Worm (Caenorhabditis elegans) whole organism, young adult: ENCODE measurements around the gene clp-10.

Source experiments
- B0019.2 ChIP-seq: fragments of 200-800 bp; sonication (Bioruptor generic); conservative IDR thresholded peaks from 2 replicates; pipeline ENCODE4 v1.3.6; 2022; ENCODE audit warnings: missing genetic modification reagents, missing genetic modification characterization, missing compliant biosample characterization
- D2030.7 ChIP-seq: fragments of 200-800 bp; sonication (Bioruptor generic); IDR thresholded peaks from 2 replicates; pipeline ENCODE4 v1.3.6; 2022; ENCODE audit warnings: missing genetic modification reagents, missing genetic modification characterization, missing compliant biosample characterization
- F22D6.2 ChIP-seq: sonication (generic microtip); optimal IDR thresholded peaks from 2 replicates; lab custom pipeline; 2016; ENCODE audit warnings: mild to moderate bottlenecking, missing genetic modification characterization, missing compliant biosample characterization
- F52B5.7 ChIP-seq: sonication (generic microtip); optimal IDR thresholded peaks from 2 replicates; lab custom pipeline; 2016; ENCODE audit warnings: mild to moderate bottlenecking, missing genetic modification characterization, missing compliant biosample characterization
- Y53F4B.3 ChIP-seq: fragments of 200-800 bp; sonication (Bioruptor generic); IDR thresholded peaks from 2 replicates; pipeline ENCODE4 v1.3.6; 2022; ENCODE audit warnings: missing genetic modification reagents, missing genetic modification characterization, missing compliant biosample characterization
- Y56A3A.18 ChIP-seq: fragments of 200-800 bp; sonication (Bioruptor generic); IDR thresholded peaks from 2 replicates; pipeline ENCODE4 v1.3.6; 2022; ENCODE audit warnings: missing genetic modification reagents, missing genetic modification characterization, missing compliant biosample characterization
- atf-7 ChIP-seq: sonication (generic microtip); optimal IDR thresholded peaks from 2 replicates; lab custom pipeline; 2017; ENCODE audit warnings: mild to moderate bottlenecking, missing genetic modification characterization, missing compliant biosample characterization
- athp-1 ChIP-seq: sonication (generic microtip); optimal IDR thresholded peaks from 2 replicates; lab custom pipeline; 2017; ENCODE audit warnings: mild to moderate bottlenecking, missing genetic modification characterization, missing compliant biosample characterization
- attf-3 ChIP-seq: fragments of 200-800 bp; sonication (Bioruptor generic); conservative IDR thresholded peaks from 2 replicates; pipeline ENCODE4 v1.3.6; 2022; ENCODE audit warnings: missing genetic modification reagents, missing genetic modification characterization, missing compliant biosample characterization
- attf-6 ChIP-seq: fragments of 200-800 bp; sonication (Bioruptor generic); IDR thresholded peaks from 2 replicates; pipeline ENCODE4 v1.3.6; 2022; ENCODE audit warnings: missing genetic modification reagents, missing genetic modification characterization, missing compliant biosample characterization
- bed-2 ChIP-seq: fragments of 200-800 bp; sonication (Bioruptor generic); IDR thresholded peaks from 2 replicates; pipeline ENCODE4 v1.3.6; 2022; ENCODE audit warnings: missing genetic modification reagents, missing genetic modification characterization, missing compliant biosample characterization
- ccch-3 ChIP-seq: fragments of 200-800 bp; sonication (Bioruptor generic); optimal IDR thresholded peaks from 2 replicates; lab custom pipeline; 2018; ENCODE audit warnings: mild to moderate bottlenecking, missing genetic modification characterization, missing compliant biosample characterization
- egrh-3 ChIP-seq: fragments of 200-800 bp; sonication (Bioruptor generic); IDR thresholded peaks from 2 replicates; pipeline ENCODE4 v1.3.6; 2022; ENCODE audit warnings: missing genetic modification reagents, missing genetic modification characterization, missing compliant biosample characterization
- gei-17 ChIP-seq: fragments of 200-800 bp; sonication (Bioruptor generic); optimal IDR thresholded peaks from 2 replicates; lab custom pipeline; 2018; ENCODE audit warnings: mild to moderate bottlenecking, missing genetic modification characterization, missing compliant biosample characterization
- hlh-26 ChIP-seq: fragments of 200-800 bp; sonication (Bioruptor generic); conservative IDR thresholded peaks from 2 replicates; pipeline ENCODE4 v1.3.6; 2022; ENCODE audit warnings: missing genetic modification reagents, missing genetic modification characterization, missing compliant biosample characterization
- lag-1 ChIP-seq: fragments of 200-800 bp; sonication (Bioruptor generic); IDR thresholded peaks from 2 replicates; pipeline ENCODE4 v1.3.6; 2022; ENCODE audit warnings: missing genetic modification reagents, missing genetic modification characterization, missing compliant biosample characterization
- lin-35 ChIP-seq, 3 experiments: fragments of 150-350 bp in 2 of 3; sonication (generic microtip) in 1 of 3; optimal IDR thresholded peaks; 2 replicates each; lab custom pipeline; 2014 to 2018; ENCODE audit warnings: missing biosample characterization in 3 of 3, missing genetic modification characterization in 3 of 3, missing genetic modification reagents in 3 of 3
- lin-54 ChIP-seq: fragments of 200-800 bp; sonication (Bioruptor generic); optimal IDR thresholded peaks from 2 replicates; lab custom pipeline; 2018; ENCODE audit warnings: mild to moderate bottlenecking, missing genetic modification characterization, missing compliant biosample characterization
- lsy-27 ChIP-seq: sonication (generic microtip); optimal IDR thresholded peaks from 2 replicates; lab custom pipeline; 2017; ENCODE audit warnings: missing genetic modification characterization, mild to moderate bottlenecking, missing compliant biosample characterization, antibody characterized with exemption, missing genotype, borderline replicate concordance; ENCODE audit not compliant: insufficient read depth
- madf-10 ChIP-seq: sonication (generic microtip); optimal IDR thresholded peaks from 2 replicates; lab custom pipeline; 2016; ENCODE audit warnings: mild to moderate bottlenecking, missing genetic modification characterization, missing compliant biosample characterization
- mcd-1 ChIP-seq: fragments of 200-800 bp; sonication (Bioruptor generic); IDR thresholded peaks from 2 replicates; pipeline ENCODE4 v1.3.6; 2022; ENCODE audit warnings: missing genetic modification reagents, missing genetic modification characterization, missing compliant biosample characterization
- mes-4 ChIP-seq: sonication (generic microtip); optimal IDR thresholded peaks from 2 replicates; lab custom pipeline; 2016; ENCODE audit warnings: missing genotype, missing genetic modification characterization, missing compliant biosample characterization
- nfyb-1 ChIP-seq: fragments of 200-800 bp; sonication (Bioruptor generic); IDR thresholded peaks from 2 replicates; pipeline ENCODE4 v1.3.6; 2022; ENCODE audit warnings: missing genetic modification reagents, missing genetic modification characterization, missing compliant biosample characterization
- pbrm-1 ChIP-seq: fragments of 200-800 bp; sonication (Bioruptor generic); IDR thresholded peaks from 2 replicates; pipeline ENCODE4 v1.3.6; 2022; ENCODE audit warnings: missing genetic modification reagents, missing genetic modification characterization, missing compliant biosample characterization
- rec-8 ChIP-seq, 2 experiments: sonication (generic microtip); optimal IDR thresholded peaks; 2 replicates each; lab custom pipeline; 2016; ENCODE audit warnings: mild to moderate bottlenecking in 2 of 2, missing genetic modification characterization in 2 of 2, missing genetic modification reagents in 2 of 2, missing genotype in 2 of 2, missing biosample characterization in 1 of 2, missing compliant biosample characterization in 1 of 2, moderate library complexity in 1 of 2
- repo-1 ChIP-seq: sonication (generic microtip); optimal IDR thresholded peaks from 2 replicates; lab custom pipeline; 2017; ENCODE audit warnings: mild to moderate bottlenecking, missing genetic modification characterization, missing compliant biosample characterization
- rpc-1 ChIP-seq, 2 experiments: fragments of 150-350 bp in 1 of 2; sonication (generic microtip) in 1 of 2; optimal IDR thresholded peaks; 2 replicates each; lab custom pipeline; 2014 to 2018; ENCODE audit warnings: missing biosample characterization in 1 of 2, missing genetic modification characterization in 1 of 2, missing genetic modification reagents in 1 of 2, missing genotype in 1 of 2
- sea-2 ChIP-seq: fragments of 200-800 bp; sonication (Bioruptor generic); IDR thresholded peaks from 2 replicates; pipeline ENCODE4 v1.3.6; 2022; ENCODE audit warnings: missing genetic modification characterization, missing compliant biosample characterization
- snpc-3.4 ChIP-seq: sonication (generic microtip); optimal IDR thresholded peaks from 2 replicates; lab custom pipeline; 2017; ENCODE audit warnings: missing genetic modification characterization, mild to moderate bottlenecking, missing compliant biosample characterization, antibody characterized with exemption, moderate library complexity, missing genotype, missing genetic modification reagents
- snpc-4 ChIP-seq, 5 experiments: fragments of 150-350 bp in 1 of 5; sonication (generic microtip) in 4 of 5; optimal IDR thresholded peaks; 2 replicates each; lab custom pipeline; 2014 to 2018; ENCODE audit warnings: missing genetic modification characterization in 5 of 5, missing biosample characterization in 3 of 5, antibody characterized with exemption in 2 of 5, mild to moderate bottlenecking in 2 of 5, missing compliant biosample characterization in 2 of 5, missing genotype in 2 of 5, moderate library complexity in 2 of 5, missing genetic modification reagents in 1 of 5
- somi-1 ChIP-seq: fragments of 200-800 bp; sonication (Bioruptor generic); optimal IDR thresholded peaks from 2 replicates; lab custom pipeline; 2018; ENCODE audit warnings: mild to moderate bottlenecking, missing genetic modification characterization, missing compliant biosample characterization
- tbx-9 ChIP-seq: sonication (generic microtip); optimal IDR thresholded peaks from 2 replicates; lab custom pipeline; 2016; ENCODE audit warnings: borderline replicate concordance, missing genetic modification characterization, inconsistent platforms, missing compliant biosample characterization
- zfh-2 ChIP-seq: fragments of 200-800 bp; sonication (Bioruptor generic); conservative IDR thresholded peaks from 2 replicates; pipeline ENCODE4 v1.3.6; 2022; ENCODE audit warnings: missing genetic modification reagents, missing genetic modification characterization, missing compliant biosample characterization
- ztf-3 ChIP-seq: fragments of 200-800 bp; sonication (Bioruptor generic); optimal IDR thresholded peaks from 2 replicates; lab custom pipeline; 2018; ENCODE audit warnings: mild to moderate bottlenecking, missing genetic modification characterization, missing compliant biosample characterization

clp-10 gene

ce11 chrIII:57257-57656, 19.2 kb upstream of the clp-10 start:
- peak; percentile 52; the same call in 1 of the 2 replicates for TF ChIP-seq attf-3 (GFP tag; lab: Robert Waterston, UW)

ce11 chrIII:53696-54095, 15.7 kb upstream of the clp-10 start:
- TF ChIP-seq gei-17 = no peak
- TF ChIP-seq D2030.7 (GFP tag; lab: Robert Waterston, UW) = 0 out of 2 replicates have a peak, but pooled peaks have one; percentile 42
- TF ChIP-seq hlh-26 (GFP tag; lab: Robert Waterston, UW) = no peak
- TF ChIP-seq Y56A3A.18 (GFP tag; lab: Robert Waterston, UW) = no peak
- peak; percentile 46 for TF ChIP-seq zfh-2 (GFP tag; lab: Robert Waterston, UW)
- no peak for TF ChIP-seq lsy-27 (tag; lab: Kevin White, UChicago)
- TF ChIP-seq athp-1 (tag; lab: Kevin White, UChicago) = no peak
- TF ChIP-seq F52B5.7 (tag; lab: Kevin White, UChicago) = no peak
- TF ChIP-seq egrh-3 (GFP tag; lab: Robert Waterston, UW) = peak; percentile 30; the same call in 1 of the 2 replicates
- TF ChIP-seq mcd-1 (GFP tag; lab: Robert Waterston, UW) = peak; percentile 31; the same call in 1 of the 2 replicates
- TF ChIP-seq sea-2 (GFP tag; lab: Robert Waterston, UW) = no peak
- no peak for TF ChIP-seq lin-54 (GFP tag; lab: Kevin White, UChicago)
- no peak for TF ChIP-seq lin-35 (GFP tag; optimal IDR thresholded peaks at IDR 0.05; lab: Kevin White, UChicago)
- TF ChIP-seq somi-1 (GFP tag; lab: Kevin White, UChicago) = no peak
- no peak for TF ChIP-seq mes-4 (tag; lab: Kevin White, UChicago)
- no peak for TF ChIP-seq F22D6.2 (tag; lab: Kevin White, UChicago)
- no peak for TF ChIP-seq B0019.2
- no peak for TF ChIP-seq ccch-3
- TF ChIP-seq snpc-4 (GFP tag; optimal IDR thresholded peaks at IDR 0.05; lab: Kevin White, UChicago) = no peak
- no peak for TF ChIP-seq snpc-4 (tag; optimal IDR thresholded peaks at IDR 0.05; lab: Kevin White, UChicago)
- no peak for TF ChIP-seq ztf-3 (GFP tag; lab: Kevin White, UChicago)
- TF ChIP-seq madf-10 (tag; lab: Kevin White, UChicago) = no peak

- TF ChIP-seq attf-6 (GFP tag; lab: Robert Waterston, UW) = no peak
- TF ChIP-seq nfyb-1 (GFP tag; lab: Robert Waterston, UW) = no peak
- TF ChIP-seq lag-1 (GFP tag; lab: Robert Waterston, UW) = no peak
- TF ChIP-seq rpc-1 (optimal IDR thresholded peaks at IDR 0.05; lab: Kevin White, UChicago) = no peak
- no peak for TF ChIP-seq rpc-1 (tag; optimal IDR thresholded peaks at IDR 0.05; lab: Kevin White, UChicago)
- no peak for TF ChIP-seq snpc-3.4
- TF ChIP-seq rec-8 (tag; optimal IDR thresholded peaks at IDR 0.05; lab: Kevin White, UChicago) = no peak
- TF ChIP-seq pbrm-1 (GFP tag; lab: Robert Waterston, UW) = 0 out of 2 replicates have a peak, but pooled peaks have one; percentile 8
- no peak for TF ChIP-seq repo-1 (tag; lab: Kevin White, UChicago)
- TF ChIP-seq Y53F4B.3 (GFP tag; lab: Robert Waterston, UW) = no peak
- no peak for TF ChIP-seq atf-7 (tag; lab: Kevin White, UChicago)
- 0 out of 2 replicates have a peak, but pooled peaks have one; percentile 35 for TF ChIP-seq D2030.7 (GFP tag; lab: Robert Waterston, UW)
- TF ChIP-seq egrh-3 (GFP tag; lab: Robert Waterston, UW) = peak; percentile 29; the same call in 1 of the 2 replicates
- no peak for TF ChIP-seq bed-2
- peak; percentile 73 for TF ChIP-seq zfh-2 (GFP tag; lab: Robert Waterston, UW)
- no peak for TF ChIP-seq tbx-9 (tag; lab: Kevin White, UChicago)
These were observed 13.6 kb upstream of the clp-10 start for ce11 chrIII:51622-52021.
